Worm (Caenorhabditis elegans): Measurements from ENCODE around the gene cdr-3.

DNA sequence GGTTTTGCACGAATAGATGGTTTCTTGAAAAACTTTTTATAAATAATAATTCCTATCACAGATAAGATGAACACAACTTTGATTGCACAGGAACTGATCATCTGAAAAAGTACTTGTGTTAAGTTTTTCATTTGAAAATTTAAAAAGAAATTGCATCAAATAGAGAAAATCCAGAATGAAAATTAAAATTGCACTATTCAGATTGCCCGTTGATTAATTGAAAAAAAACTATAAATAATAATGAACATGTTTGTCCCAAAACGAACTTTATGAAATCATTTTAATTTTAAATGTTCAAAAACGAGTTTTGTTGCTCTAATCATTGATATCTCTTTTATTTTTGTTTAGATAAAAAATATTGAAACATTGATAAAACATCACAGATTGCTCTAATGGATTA is at the start of gene cdr-3:
- TF ChIP-seq dao-5 (tag; optimal IDR thresholded peaks at IDR 0.05) (no peak), him-1 (tag; optimal IDR thresholded peaks at IDR 0.05) (no peak), W03F9.2 (tag; optimal IDR thresholded peaks at IDR 0.05) (no peak)

Measured in whole organism, L4/young adult.